Fruit fly (Drosophila melanogaster) whole organism, wandering third instar larva: ENCODE measurements around the gene GstZ2.

Source experiments
- Abd-B ChIP-seq: fragments of >200 bp; optimal IDR thresholded peaks from 2 replicates; lab custom pipeline; 2017; ENCODE audit warnings: missing biosample characterization, missing genetic modification characterization
- CG9705 ChIP-seq: fragments of 200-800 bp; sonication (Bioruptor generic); optimal IDR thresholded peaks from 2 replicates; lab custom pipeline; 2018; ENCODE audit warnings: missing biosample characterization, mild to moderate bottlenecking, missing genetic modification characterization
- CrebA ChIP-seq: fragments of 200-800 bp; sonication (Bioruptor generic); optimal IDR thresholded peaks from 2 replicates; lab custom pipeline; 2016; ENCODE audit warnings: missing biosample characterization, mild to moderate bottlenecking, missing genetic modification characterization, borderline replicate concordance
- Dfd ChIP-seq: fragments of >200 bp; optimal IDR thresholded peaks from 2 replicates; lab custom pipeline; 2017; ENCODE audit warnings: missing biosample characterization, missing genetic modification characterization
- Dif ChIP-seq: fragments of 200-275, 200-300 bp; sonication (Bioruptor generic); optimal IDR thresholded peaks from 2 replicates; lab custom pipeline; 2018; ENCODE audit warnings: missing biosample characterization, missing genetic modification characterization; ENCODE audit not compliant: partially characterized antibody
- HLH106 ChIP-seq: fragments of 200-800 bp; optimal IDR thresholded peaks from 3 replicates; lab custom pipeline; 2019; ENCODE audit warnings: missing biosample characterization, mild to moderate bottlenecking, missing genetic modification characterization, moderate library complexity
- Hnf4 ChIP-seq: fragments of 200-800 bp; sonication (Bioruptor generic); optimal IDR thresholded peaks from 2 replicates; lab custom pipeline; 2016; ENCODE audit warnings: missing biosample characterization, mild to moderate bottlenecking, missing genetic modification characterization
- Hr78 ChIP-seq: fragments of >200 bp; optimal IDR thresholded peaks from 2 replicates; lab custom pipeline; 2017; ENCODE audit warnings: missing biosample characterization, missing genetic modification characterization
- Hr83 ChIP-seq: fragments of 200-300 bp; sonication (Bioruptor generic); optimal IDR thresholded peaks from 2 replicates; lab custom pipeline; 2016; ENCODE audit warnings: missing biosample characterization, mild to moderate bottlenecking, missing genetic modification characterization, moderate library complexity; ENCODE audit not compliant: poor library complexity, severe bottlenecking
- Jra ChIP-seq: sonication (Bioruptor generic); optimal IDR thresholded peaks from 2 replicates; lab custom pipeline; 2016; ENCODE audit warnings: missing biosample characterization, missing genetic modification characterization
- Mio ChIP-seq: sonication (Bioruptor generic); optimal IDR thresholded peaks from 2 replicates; lab custom pipeline; 2016; ENCODE audit warnings: missing biosample characterization, missing genetic modification characterization
- Myc ChIP-seq: fragments of >200 bp; optimal IDR thresholded peaks from 2 replicates; lab custom pipeline; 2017
- N ChIP-seq: fragments of >200 bp; optimal IDR thresholded peaks from 2 replicates; lab custom pipeline; 2018; ENCODE audit warnings: missing biosample characterization, missing external identifiers, missing genetic modification characterization
- OdsH ChIP-seq: fragments of 200-800 bp; sonication (Bioruptor generic); optimal IDR thresholded peaks from 2 replicates; lab custom pipeline; 2016; ENCODE audit warnings: missing biosample characterization, mild to moderate bottlenecking, missing genetic modification characterization
- Rel ChIP-seq, 2 experiments: fragments of 200-800 bp; sonication (Bioruptor generic) in 1 of 2; optimal IDR thresholded peaks; 2 replicates in 1 of 2; 3 replicates in 1 of 2; lab custom pipeline; 2016 to 2019; ENCODE audit warnings: mild to moderate bottlenecking in 2 of 2, missing biosample characterization in 2 of 2, missing genetic modification characterization in 2 of 2, moderate library complexity in 1 of 2
- Sp1 ChIP-seq: fragments of 200-800 bp; sonication (Bioruptor generic); optimal IDR thresholded peaks from 3 replicates; lab custom pipeline; 2019; ENCODE audit warnings: missing biosample characterization, mild to moderate bottlenecking, missing genetic modification characterization, moderate library complexity
- Vsx2 ChIP-seq: fragments of 200-300, 225-300 bp; sonication (Bioruptor generic); optimal IDR thresholded peaks from 2 replicates; lab custom pipeline; 2018; ENCODE audit warnings: missing biosample characterization, missing genetic modification characterization; ENCODE audit not compliant: partially characterized antibody
- br ChIP-seq: fragments of 200-800 bp; sonication (Bioruptor generic); optimal IDR thresholded peaks from 2 replicates; lab custom pipeline; 2016; ENCODE audit warnings: missing biosample characterization, missing genetic modification characterization
- dl ChIP-seq, 2 experiments: fragments of 175-275, 200-275 bp in 1 of 2; fragments of 200-275 bp in 1 of 2; sonication (Bioruptor generic); optimal IDR thresholded peaks; lab custom pipeline; 2018; ENCODE audit warnings: mild to moderate bottlenecking in 2 of 2, missing biosample characterization in 2 of 2, missing genetic modification characterization in 2 of 2, moderate library complexity in 2 of 2; ENCODE audit not compliant: partially characterized antibody in 2 of 2, insufficient read depth in 1 of 2
- dsf ChIP-seq: sonication (Bioruptor generic); optimal IDR thresholded peaks from 2 replicates; lab custom pipeline; 2016; ENCODE audit warnings: missing biosample characterization, missing genetic modification characterization, borderline replicate concordance
- ey ChIP-seq: fragments of 200-800 bp; sonication (Bioruptor generic); optimal IDR thresholded peaks from 2 replicates; lab custom pipeline; 2016; ENCODE audit warnings: missing biosample characterization, missing genetic modification characterization
- foxo ChIP-seq, 2 experiments: fragments of 200-800 bp; sonication (Bioruptor generic); optimal IDR thresholded peaks; 2 replicates in 1 of 2; 3 replicates in 1 of 2; lab custom pipeline; 2016 to 2017; ENCODE audit warnings: missing biosample characterization in 2 of 2, missing genetic modification characterization in 2 of 2
- fru ChIP-seq: fragments of 200-800 bp; sonication (Bioruptor generic); optimal IDR thresholded peaks from 3 replicates; lab custom pipeline; 2016; ENCODE audit warnings: missing biosample characterization, mild to moderate bottlenecking, missing genetic modification characterization
- h ChIP-seq: fragments of 200-800 bp; sonication (Bioruptor generic); optimal IDR thresholded peaks from 3 replicates; lab custom pipeline; 2016; ENCODE audit warnings: missing biosample characterization, mild to moderate bottlenecking, missing genetic modification characterization
- jim ChIP-seq: fragments of 175-275, 200-325 bp; sonication (Bioruptor generic); optimal IDR thresholded peaks from 2 replicates; lab custom pipeline; 2016; ENCODE audit warnings: missing biosample characterization, mild to moderate bottlenecking, missing genetic modification characterization
- pan ChIP-seq: fragments of >200 bp; optimal IDR thresholded peaks from 2 replicates; lab custom pipeline; 2017
- rgr ChIP-seq: fragments of 200-800 bp; sonication (Bioruptor generic); optimal IDR thresholded peaks from 3 replicates; lab custom pipeline; 2016; ENCODE audit warnings: missing biosample characterization, mild to moderate bottlenecking, missing genetic modification characterization
- tai ChIP-seq: sonication (Bioruptor generic); optimal IDR thresholded peaks from 2 replicates; lab custom pipeline; 2016; ENCODE audit warnings: missing biosample characterization, missing genetic modification characterization
- usp ChIP-seq: fragments of >200 bp; optimal IDR thresholded peaks from 2 replicates; lab custom pipeline; 2017; ENCODE audit warnings: missing biosample characterization, missing genetic modification characterization
- woc ChIP-seq: sonication (Bioruptor generic); optimal IDR thresholded peaks from 2 replicates; lab custom pipeline; 2016; ENCODE audit warnings: missing biosample characterization, mild to moderate bottlenecking, missing genetic modification characterization

Gene GstZ2

dm6 chr3R:9494627-9495009, 34.2 kb upstream of the GstZ2 start, which contains the start of gene phu:
Gene phu (plus strand): TSS chr3R:9494801.
- TF ChIP-seq rgr (GFP tag; lab: Kevin White, UChicago): no peak
- TF ChIP-seq Mio (GFP tag; lab: Kevin White, UChicago): no peak
- no peak for TF ChIP-seq woc (GFP tag; lab: Kevin White, UChicago)
- TF ChIP-seq h (GFP tag; lab: Kevin White, UChicago): no peak
- no peak for TF ChIP-seq pan (lab: Kevin White, UChicago)
- TF ChIP-seq, all 38 proteins: peak for 0

dm6 chr3R:9493627-9494626, 33.5 kb upstream of the GstZ2 start, which contains the start of gene CG16779:
Gene CG16779 (minus strand): TSS chr3R:9493677.
- no peak for TF ChIP-seq N (GFP tag; lab: Kevin White, UChicago)
- TF ChIP-seq rgr (GFP tag; lab: Kevin White, UChicago): no peak
- TF ChIP-seq jim: no peak
- TF ChIP-seq br: peak; percentile 9
- no peak for TF ChIP-seq Myc (lab: Kevin White, UChicago)
- no peak for TF ChIP-seq CG9705 (GFP tag; lab: Kevin White, UChicago)
- TF ChIP-seq Hr78 (GFP tag; lab: Kevin White, UChicago): no peak
- TF ChIP-seq fru (GFP tag; lab: Kevin White, UChicago): peak; percentile 7
- peak in 1 of 2 experiments; percentile 24 for TF ChIP-seq foxo (GFP tag; optimal IDR thresholded peaks at IDR 0.05; lab: Kevin White, UChicago)
- no peak for TF ChIP-seq Hr83 (GFP tag; lab: Kevin White, UChicago)
- TF ChIP-seq Vsx2 (GFP tag; lab: Kevin White, UChicago): peak; percentile 13
- TF ChIP-seq h (GFP tag; lab: Kevin White, UChicago): no peak
- no peak for TF ChIP-seq OdsH (GFP tag; lab: Kevin White, UChicago)
- peak in 1 of 2 experiments; percentile 46 for TF ChIP-seq dl (GFP tag; optimal IDR thresholded peaks at IDR 0.05; lab: Kevin White, UChicago; ENCODE audit: insufficient read depth in 1 of 2, partially characterized antibody in 2 of 2)
- no peak for TF ChIP-seq Jra (GFP tag; lab: Kevin White, UChicago)
- no peak for TF ChIP-seq CrebA (GFP tag; lab: Kevin White, UChicago)
- no peak for TF ChIP-seq woc (GFP tag; lab: Kevin White, UChicago)
- TF ChIP-seq Hnf4 (GFP tag; lab: Kevin White, UChicago): no peak
- TF ChIP-seq tai (GFP tag; lab: Kevin White, UChicago): no peak
- TF ChIP-seq Dif (GFP tag; lab: Kevin White, UChicago): peak; percentile 36
- TF ChIP-seq usp (GFP tag; lab: Kevin White, UChicago): no peak

dm6 chr3R:9492100-9492499, 31.6 kb upstream of the GstZ2 start:
- no peak for TF ChIP-seq Dfd (GFP tag; lab: Kevin White, UChicago)
- no peak for TF ChIP-seq Rel (GFP tag; optimal IDR thresholded peaks at IDR 0.05; lab: Kevin White, UChicago)
- TF ChIP-seq Rel (tag; optimal IDR thresholded peaks at IDR 0.05; lab: Kevin White, UChicago): no peak
- TF ChIP-seq Sp1 (GFP tag; lab: Kevin White, UChicago): no peak
- no peak for TF ChIP-seq CrebA (GFP tag; lab: Kevin White, UChicago)
- TF ChIP-seq Abd-B: no peak
- no peak for TF ChIP-seq HLH106
- no peak for TF ChIP-seq OdsH (GFP tag; lab: Kevin White, UChicago)
- no peak for TF ChIP-seq dsf (GFP tag; lab: Kevin White, UChicago)
- no peak for TF ChIP-seq woc (GFP tag; lab: Kevin White, UChicago)
- no peak for TF ChIP-seq Hr78 (GFP tag; lab: Kevin White, UChicago)
- no peak for TF ChIP-seq CG9705 (GFP tag; lab: Kevin White, UChicago)
- no peak for TF ChIP-seq ey (GFP tag; lab: Kevin White, UChicago)
- no peak for TF ChIP-seq Vsx2 (GFP tag; lab: Kevin White, UChicago)
- TF ChIP-seq N (GFP tag; lab: Kevin White, UChicago): no peak
- TF ChIP-seq Myc (lab: Kevin White, UChicago): no peak
